Worm (Caenorhabditis elegans): ENCODE data around the gene Y17G7B.20.

Gene Y17G7B.20

ce11 chrII:11967507-11968127, 12.0 kb downstream of the Y17G7B.20 start, which contains the start of gene W03C9.5 (continued):
- TF ChIP-seq duxl-1 (tag; optimal IDR thresholded peaks at IDR 0.05; ENCODE audit: poor library complexity) (no peak), nhr-76 (tag; optimal IDR thresholded peaks at IDR 0.05) (peak; percentile 32), snpc-1.2 (GFP tag; IDR thresholded peaks at IDR 0.05) (no peak), mdl-1 (tag; optimal IDR thresholded peaks at IDR 0.05) (peak; percentile 80 to 98), nhr-28 (tag; optimal IDR thresholded peaks at IDR 0.05) (peak; percentile 91), ZK337.2 (GFP tag; IDR thresholded peaks at IDR 0.05) (peak; percentile 64; the same call in 1 of the 2 replicates), hif-1 (tag; optimal IDR thresholded peaks at IDR 0.05) (peak; percentile 52 to 95), nhr-77 (tag; optimal IDR thresholded peaks at IDR 0.05) (peak; percentile 97), lin-15B (tag; optimal IDR thresholded peaks at IDR 0.05) (peak; percentile 81), lin-13 (GFP tag; optimal IDR thresholded peaks at IDR 0.05) (peak; percentile 97), R02D3.7 (tag; optimal IDR thresholded peaks at IDR 0.05) (no peak), lin-29 (GFP tag; IDR thresholded peaks at IDR 0.05) (peak; percentile 73; the same call in 1 of the 2 replicates), skn-1 (tag; optimal IDR thresholded peaks at IDR 0.05) (peak; percentile 39), T20F7.1 (GFP tag; optimal IDR thresholded peaks at IDR 0.05) (peak; percentile 91), F49E8.2 (tag; optimal IDR thresholded peaks at IDR 0.05; ENCODE audit: borderline replicate concordance) (no peak), ztf-7 (tag; optimal IDR thresholded peaks at IDR 0.05) (no peak), mxl-2 (GFP tag; conservative IDR thresholded peaks at IDR 0.05) (peak; percentile 80; the same call in 1 of the 2 replicates), ztf-11 (tag; optimal IDR thresholded peaks at IDR 0.05) (no peak), dpl-1 (GFP tag; optimal IDR thresholded peaks at IDR 0.05) (peak; percentile 76), cey-2 (tag; optimal IDR thresholded peaks at IDR 0.05; ENCODE audit: borderline replicate concordance, insufficient read depth) (peak; percentile 13), php-3 (GFP tag; IDR thresholded peaks at IDR 0.05) (0 out of 2 replicates have a peak, but pooled peaks have one; percentile 15), zfp-3 (GFP tag; conservative IDR thresholded peaks at IDR 0.05) (peak; percentile 82), lin-38 (GFP tag; IDR thresholded peaks at IDR 0.05) (peak; percentile 98), arid-1 (GFP tag; conservative IDR thresholded peaks at IDR 0.05) (peak; percentile 77), dve-1 (tag; optimal IDR thresholded peaks at IDR 0.05; ENCODE audit: insufficient read depth) (peak; percentile 97), egl-27 (tag; optimal IDR thresholded peaks at IDR 0.05) (no peak), madf-9 (GFP tag; conservative IDR thresholded peaks at IDR 0.05) (peak; percentile 92), sdz-12 (GFP tag; optimal IDR thresholded peaks at IDR 0.05) (peak; percentile 32), Y75B8A.6 (GFP tag; IDR thresholded peaks at IDR 0.05) (peak; percentile 85; the same call in 1 of the 2 replicates)

- 0 out of 2 replicates have a peak, but pooled peaks have one; percentile 28 for TF ChIP-seq ctbp-1 (GFP tag; IDR thresholded peaks at IDR 0.05)
- peak in 1 of 2 experiments; percentile 39 for TF ChIP-seq lsy-2 (tag; optimal IDR thresholded peaks at IDR 0.05)
- TF ChIP-seq dve-1 (tag; optimal IDR thresholded peaks at IDR 0.05; ENCODE audit: insufficient read depth) = peak; percentile 58
- TF ChIP-seq ama-1 (optimal IDR thresholded peaks at IDR 0.05) = peak; percentile 86
- TF ChIP-seq lin-29 (GFP tag; IDR thresholded peaks at IDR 0.05) = no peak
- TF ChIP-seq saeg-2 (GFP tag; IDR thresholded peaks at IDR 0.05) = no peak
- TF ChIP-seq nhr-77 (tag; optimal IDR thresholded peaks at IDR 0.05) = peak; percentile 8
- TF ChIP-seq nhr-6 (tag; optimal IDR thresholded peaks at IDR 0.05) = no peak
- TF ChIP-seq zfp-2 (tag; optimal IDR thresholded peaks at IDR 0.05) = no peak
- no peak for TF ChIP-seq mxl-3 (GFP tag; optimal IDR thresholded peaks at IDR 0.05)
- peak; percentile 44; the same call in 1 of the 2 replicates for TF ChIP-seq Y48G9A.11 (GFP tag; IDR thresholded peaks at IDR 0.05)
- TF ChIP-seq daf-16 (GFP tag; optimal IDR thresholded peaks at IDR 0.05) = no peak
- peak; percentile 41 for TF ChIP-seq daf-16 (tag; optimal IDR thresholded peaks at IDR 0.05)
- 0 out of 2 replicates have a peak, but pooled peaks have one; percentile 6 for TF ChIP-seq D1046.2 (GFP tag; IDR thresholded peaks at IDR 0.05)
- TF ChIP-seq dpl-1 (GFP tag; optimal IDR thresholded peaks at IDR 0.05) = no peak
- TF ChIP-seq mxl-2 (GFP tag; conservative IDR thresholded peaks at IDR 0.05) = no peak
- TF ChIP-seq lin-38 (GFP tag; IDR thresholded peaks at IDR 0.05) = peak; percentile 63
- TF ChIP-seq ceh-20 (GFP tag; IDR thresholded peaks at IDR 0.05) = no peak
- TF ChIP-seq aha-1 (tag) = peak; percentile 95
- no peak for TF ChIP-seq Y105C5A.15 (GFP tag; IDR thresholded peaks at IDR 0.05)
- TF ChIP-seq dmd-6 (GFP tag; IDR thresholded peaks at IDR 0.05) = no peak
- TF ChIP-seq nhr-10 (tag; optimal IDR thresholded peaks at IDR 0.05) = no peak
- 0 out of 2 replicates have a peak, but pooled peaks have one; percentile 46 for TF ChIP-seq zfp-3 (GFP tag; conservative IDR thresholded peaks at IDR 0.05)
- no peak for TF ChIP-seq daf-12 (tag; optimal IDR thresholded peaks at IDR 0.05)
- peak; percentile 24 for TF ChIP-seq lin-13 (GFP tag; optimal IDR thresholded peaks at IDR 0.05)
- TF ChIP-seq nhr-111 (GFP tag; optimal IDR thresholded peaks at IDR 0.05) = no peak
Measured at ce11 chrII:11966602-11967001, 13.0 kb downstream of the Y17G7B.20 start, which contains the start of gene rab-7. Gene rab-7, minus strand, starts transcription at chrII:11966931.

All from whole organism, L4 larva.